Worm (Caenorhabditis elegans) whole organism, early embryonic: Measurements from ENCODE around the gene B0244.7.

Experiments used
- B0310.2 ChIP-seq: sonication (generic microtip); optimal IDR thresholded peaks from 2 replicates; lab custom pipeline; 2016; ENCODE audit warnings: mild to moderate bottlenecking, missing genetic modification characterization, missing compliant biosample characterization
- F13C5.2 ChIP-seq: sonication (generic microtip); optimal IDR thresholded peaks from 2 replicates; lab custom pipeline; 2017; ENCODE audit warnings: mild to moderate bottlenecking, missing genetic modification characterization, inconsistent platforms, missing compliant biosample characterization
- aly-1 ChIP-seq: sonication (generic microtip); optimal IDR thresholded peaks from 2 replicates; lab custom pipeline; 2016; ENCODE audit warnings: missing genetic modification characterization, missing compliant biosample characterization
- ama-1 ChIP-seq: fragments of 150-350 bp; optimal IDR thresholded peaks from 2 replicates; lab custom pipeline; 2014
- ceh-13 ChIP-seq: fragments of 200-800 bp; sonication (Bioruptor generic); optimal IDR thresholded peaks from 2 replicates; lab custom pipeline; 2018; ENCODE audit warnings: mild to moderate bottlenecking, missing genetic modification characterization, missing compliant biosample characterization
- flt-1 ChIP-seq: fragments of 200-800 bp; sonication (Bioruptor generic); IDR thresholded peaks from 2 replicates; pipeline ENCODE4 v1.3.6; 2022; ENCODE audit warnings: missing genetic modification characterization, missing compliant biosample characterization
- hmg-4 ChIP-seq: fragments of 200-800 bp; sonication (Bioruptor generic); optimal IDR thresholded peaks from 2 replicates; lab custom pipeline; 2018; ENCODE audit warnings: mild to moderate bottlenecking, missing genetic modification characterization, missing compliant biosample characterization
- scrt-1 ChIP-seq: fragments of 200-800 bp; sonication (Bioruptor generic); IDR thresholded peaks from 2 replicates; pipeline ENCODE4 v1.3.6; 2022; ENCODE audit warnings: missing genetic modification characterization, missing compliant biosample characterization
- sea-1 ChIP-seq: fragments of 200-800 bp; sonication (Bioruptor generic); conservative IDR thresholded peaks from 2 replicates; pipeline ENCODE4 v1.3.6; 2022; ENCODE audit warnings: missing genetic modification characterization, missing compliant biosample characterization
- tbx-37 ChIP-seq: fragments of 200-800 bp; sonication (Bioruptor generic); conservative IDR thresholded peaks from 2 replicates; pipeline ENCODE4 v1.3.6; 2022; ENCODE audit warnings: missing genetic modification reagents, missing genetic modification characterization, missing compliant biosample characterization
- tra-4 ChIP-seq: sonication (generic microtip); optimal IDR thresholded peaks from 2 replicates; lab custom pipeline; 2017; ENCODE audit warnings: missing genetic modification characterization, missing compliant biosample characterization

DNA sequence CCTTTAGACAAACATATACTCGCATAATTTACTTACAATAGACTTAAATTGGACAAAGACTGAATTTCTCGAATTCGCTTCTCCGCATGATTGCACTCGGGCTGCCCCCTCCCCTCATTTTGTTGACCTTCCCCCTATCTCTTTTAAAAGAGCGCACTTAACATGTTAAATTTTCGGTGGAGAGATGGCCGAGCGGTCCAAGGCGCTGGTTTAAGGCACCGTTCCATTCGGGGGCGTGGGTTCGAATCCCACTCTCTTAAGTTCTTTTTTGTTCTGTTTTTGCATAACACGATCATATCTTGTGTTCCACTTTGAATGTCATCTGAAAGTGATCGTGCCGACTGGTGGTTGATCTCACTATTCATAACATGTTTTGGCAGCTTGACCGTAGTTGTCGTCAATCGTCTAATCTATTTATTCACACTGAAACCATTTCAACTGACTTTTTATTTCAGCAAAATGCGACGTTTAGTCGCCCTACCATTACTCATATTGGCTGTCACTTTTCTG is 38.5 kb downstream of the B0244.7 start, which contains the start of gene cutl-23:
- TF ChIP-seq ama-1 (no peak), sea-1 (0 out of 2 replicates have a peak, but pooled peaks have one; percentile 63), hmg-4 (GFP tag; lab: Kevin White, UChicago) (peak; percentile 55), B0310.2 (no peak), scrt-1 (GFP tag; lab: Robert Waterston, UW) (peak; percentile 52; the same call in 1 of the 2 replicates), tbx-37 (GFP tag; lab: Robert Waterston, UW) (peak; percentile 41; the same call in 1 of the 2 replicates), flt-1 (peak; percentile 59; the same call in 1 of the 2 replicates), aly-1 (tag; lab: Kevin White, UChicago) (no peak), tra-4 (no peak), ceh-13 (GFP tag; lab: Kevin White, UChicago) (no peak), F13C5.2 (tag; lab: Kevin White, UChicago) (peak; percentile 60)
